Worm (Caenorhabditis elegans) whole organism, mixed stage, embryonic: ENCODE measurements around the gene abt-1.

Experiments used
- bed-3 ChIP-seq: fragments of 200-800 bp; sonication (Bioruptor generic); optimal IDR thresholded peaks from 3 replicates; lab custom pipeline; 2018; ENCODE audit warnings: mild to moderate bottlenecking, missing genetic modification characterization, moderate library complexity, missing compliant biosample characterization
- blmp-1 ChIP-seq: fragments of 150-350 bp; optimal IDR thresholded peaks from 2 replicates; lab custom pipeline; 2014; ENCODE audit warnings: missing biosample characterization, missing genetic modification characterization
- ceh-39 ChIP-seq: fragments of 150-350 bp; optimal IDR thresholded peaks from 2 replicates; lab custom pipeline; 2014; ENCODE audit warnings: missing biosample characterization, missing genetic modification characterization
- ceh-83 ChIP-seq: fragments of 200-800 bp; sonication (Bioruptor generic); optimal IDR thresholded peaks from 2 replicates; lab custom pipeline; 2018; ENCODE audit warnings: mild to moderate bottlenecking, missing genetic modification characterization, missing compliant biosample characterization
- elt-1 ChIP-seq: sonication (generic microtip); optimal IDR thresholded peaks from 2 replicates; lab custom pipeline; 2017; ENCODE audit warnings: missing genetic modification characterization, mild to moderate bottlenecking, missing compliant biosample characterization, antibody characterized with exemption, moderate library complexity, borderline replicate concordance; ENCODE audit not compliant: insufficient read depth
- elt-3 ChIP-seq: fragments of 150-350 bp; optimal IDR thresholded peaks from 2 replicates; lab custom pipeline; 2014; ENCODE audit warnings: missing biosample characterization, missing genetic modification characterization
- flh-1 ChIP-seq: fragments of 200-800 bp; sonication (Bioruptor generic); optimal IDR thresholded peaks from 2 replicates; lab custom pipeline; 2018; ENCODE audit warnings: mild to moderate bottlenecking, missing genetic modification characterization, moderate library complexity, missing compliant biosample characterization
- ham-2 ChIP-seq: fragments of 200-800 bp; sonication (Bioruptor generic); optimal IDR thresholded peaks from 2 replicates; lab custom pipeline; 2018; ENCODE audit warnings: mild to moderate bottlenecking, missing genetic modification characterization, missing compliant biosample characterization
- hlh-1 ChIP-seq: fragments of 150-350 bp; optimal IDR thresholded peaks from 2 replicates; lab custom pipeline; 2014; ENCODE audit warnings: missing biosample characterization, missing genetic modification reagents, missing genetic modification characterization
- lin-13 ChIP-seq: fragments of 150-350 bp; optimal IDR thresholded peaks from 2 replicates; lab custom pipeline; 2014; ENCODE audit warnings: missing biosample characterization, missing genetic modification characterization
- lin-32 ChIP-seq: fragments of 200-800 bp; sonication (Bioruptor generic); optimal IDR thresholded peaks from 2 replicates; lab custom pipeline; 2018; ENCODE audit warnings: mild to moderate bottlenecking, missing genetic modification characterization, missing compliant biosample characterization
- mep-1 ChIP-seq: fragments of 150-350 bp; optimal IDR thresholded peaks from 2 replicates; lab custom pipeline; 2017; ENCODE audit warnings: missing biosample characterization, missing genetic modification reagents, missing genetic modification characterization, inconsistent platforms
- mls-2 ChIP-seq: sonication (generic microtip); optimal IDR thresholded peaks from 2 replicates; lab custom pipeline; 2016; ENCODE audit warnings: mild to moderate bottlenecking, missing genetic modification characterization, moderate library complexity, missing compliant biosample characterization
- nhr-12 ChIP-seq: fragments of 150-350 bp; optimal IDR thresholded peaks from 2 replicates; lab custom pipeline; 2014; ENCODE audit warnings: missing biosample characterization, missing genetic modification characterization
- nhr-237 ChIP-seq: fragments of 150-350 bp; optimal IDR thresholded peaks from 2 replicates; lab custom pipeline; 2014; ENCODE audit warnings: missing biosample characterization, missing genetic modification characterization
- nhr-28 ChIP-seq: fragments of 150-350 bp; optimal IDR thresholded peaks from 2 replicates; lab custom pipeline; 2014; ENCODE audit warnings: missing biosample characterization, missing genetic modification characterization
- nhr-76 ChIP-seq: sonication (generic microtip); optimal IDR thresholded peaks from 2 replicates; lab custom pipeline; 2017; ENCODE audit warnings: missing biosample characterization, missing genetic modification characterization
- pha-4 ChIP-seq: fragments of 150-350 bp; optimal IDR thresholded peaks from 2 replicates; lab custom pipeline; 2018; ENCODE audit warnings: missing biosample characterization, missing genetic modification reagents, missing genetic modification characterization
- sem-2 ChIP-seq: fragments of 200-800 bp; sonication (Bioruptor generic); optimal IDR thresholded peaks from 2 replicates; lab custom pipeline; 2018; ENCODE audit warnings: mild to moderate bottlenecking, missing genetic modification characterization, missing compliant biosample characterization
- snpc-4 ChIP-seq: fragments of 150-350 bp; optimal IDR thresholded peaks from 2 replicates; lab custom pipeline; 2014; ENCODE audit warnings: missing biosample characterization, missing genetic modification characterization
- sptf-1 ChIP-seq: sonication (generic microtip); optimal IDR thresholded peaks from 2 replicates; lab custom pipeline; 2017; ENCODE audit warnings: mild to moderate bottlenecking, missing genetic modification characterization, moderate library complexity, missing compliant biosample characterization
- tbx-8 ChIP-seq: fragments of 200-800 bp; sonication (Bioruptor generic); optimal IDR thresholded peaks from 2 replicates; lab custom pipeline; 2018; ENCODE audit warnings: mild to moderate bottlenecking, missing genetic modification characterization, moderate library complexity, missing compliant biosample characterization
- unc-120 ChIP-seq: sonication (generic microtip); optimal IDR thresholded peaks from 2 replicates; lab custom pipeline; 2017; ENCODE audit warnings: missing genetic modification characterization, missing compliant biosample characterization; ENCODE audit not compliant: poor library complexity, severe bottlenecking
- unc-39 ChIP-seq: fragments of 150-350 bp; optimal IDR thresholded peaks from 2 replicates; lab custom pipeline; 2014; ENCODE audit warnings: missing biosample characterization, missing genetic modification characterization
- unc-62 ChIP-seq: fragments of 150-350 bp; optimal IDR thresholded peaks from 2 replicates; lab custom pipeline; 2014; ENCODE audit warnings: missing biosample characterization, missing genetic modification reagents, missing genetic modification characterization
- zip-8 ChIP-seq: fragments of 150-350 bp; optimal IDR thresholded peaks from 2 replicates; lab custom pipeline; 2014; ENCODE audit warnings: missing biosample characterization, missing genetic modification characterization

The abt-1 gene

DNA sequence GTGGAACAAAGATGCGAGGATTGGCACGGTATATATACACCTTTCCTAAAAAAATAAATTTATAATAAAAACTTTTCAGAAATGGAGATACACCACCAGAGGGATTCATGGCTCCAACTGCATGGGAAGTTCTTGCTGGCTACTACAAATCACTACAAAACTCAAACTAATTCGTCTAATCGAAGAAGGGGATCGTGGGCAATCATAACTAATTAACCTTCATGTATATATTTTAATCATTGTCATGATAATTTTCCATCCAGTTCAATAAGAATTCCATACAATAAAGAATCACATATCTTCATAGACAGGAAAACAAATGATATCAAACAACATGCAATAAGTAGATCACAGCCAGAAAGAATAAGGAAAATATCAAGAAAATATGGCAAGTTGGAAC, 50.6 kb downstream of the abt-1 start:
- no peak for TF ChIP-seq nhr-76
- no peak for TF ChIP-seq bed-3
- no peak for TF ChIP-seq nhr-12 (tag; lab: Kevin White, UChicago)
- TF ChIP-seq nhr-237 (tag; lab: Kevin White, UChicago): no peak
- no peak for TF ChIP-seq unc-62
- no peak for TF ChIP-seq snpc-4 (tag; lab: Kevin White, UChicago)
- TF ChIP-seq ceh-83: no peak
- no peak for TF ChIP-seq tbx-8 (GFP tag; lab: Kevin White, UChicago)
- TF ChIP-seq mep-1: no peak
- no peak for TF ChIP-seq zip-8 (tag; lab: Kevin White, UChicago)
- TF ChIP-seq elt-1: no peak
- TF ChIP-seq flh-1 (GFP tag; lab: Kevin White, UChicago): no peak
- no peak for TF ChIP-seq blmp-1 (tag; lab: Kevin White, UChicago)
- no peak for TF ChIP-seq nhr-28

DNA sequence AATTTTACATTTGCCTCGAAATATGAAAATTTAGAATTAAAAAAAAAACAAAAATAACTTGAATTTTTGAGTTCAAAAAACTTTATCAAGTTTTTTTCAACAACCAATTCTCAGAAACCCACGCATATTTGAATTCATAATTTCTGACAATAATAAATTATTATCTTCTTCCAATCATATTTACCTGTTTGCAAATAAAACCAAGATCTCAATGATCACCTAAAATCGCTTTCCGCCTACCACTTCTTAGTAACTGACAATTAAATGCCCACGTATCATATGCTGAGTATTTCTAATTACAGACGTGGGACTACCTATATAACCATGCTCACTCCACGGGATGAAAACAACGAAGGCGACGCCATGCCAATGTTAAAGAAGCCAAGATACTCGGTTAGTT, 53.0 kb downstream of the abt-1 start, which contains the start of gene pps-1:
Gene pps-1, plus strand, starts transcription at position 301 of the 400 bp plus-strand sequence.
- TF ChIP-seq sem-2 (GFP tag; lab: Kevin White, UChicago): no peak
- no peak for TF ChIP-seq ceh-39 (tag; lab: Kevin White, UChicago)
- no peak for TF ChIP-seq mep-1
- no peak for TF ChIP-seq unc-120 (tag; lab: Kevin White, UChicago)
- TF ChIP-seq unc-39: no peak
- no peak for TF ChIP-seq zip-8 (tag; lab: Kevin White, UChicago)
- TF ChIP-seq lin-32 (GFP tag; lab: Kevin White, UChicago): no peak
- no peak for TF ChIP-seq unc-62
- no peak for TF ChIP-seq elt-3 (tag; lab: Kevin White, UChicago)
- TF ChIP-seq nhr-12 (tag; lab: Kevin White, UChicago): no peak
- TF ChIP-seq ceh-83: no peak
- TF ChIP-seq pha-4 (tag; lab: Kevin White, UChicago): no peak
- no peak for TF ChIP-seq elt-1
- TF ChIP-seq ham-2: no peak
- TF ChIP-seq sptf-1: no peak
- TF ChIP-seq hlh-1 (tag; lab: Kevin White, UChicago): no peak
- no peak for TF ChIP-seq nhr-28
- TF ChIP-seq blmp-1 (tag; lab: Kevin White, UChicago): no peak

DNA sequence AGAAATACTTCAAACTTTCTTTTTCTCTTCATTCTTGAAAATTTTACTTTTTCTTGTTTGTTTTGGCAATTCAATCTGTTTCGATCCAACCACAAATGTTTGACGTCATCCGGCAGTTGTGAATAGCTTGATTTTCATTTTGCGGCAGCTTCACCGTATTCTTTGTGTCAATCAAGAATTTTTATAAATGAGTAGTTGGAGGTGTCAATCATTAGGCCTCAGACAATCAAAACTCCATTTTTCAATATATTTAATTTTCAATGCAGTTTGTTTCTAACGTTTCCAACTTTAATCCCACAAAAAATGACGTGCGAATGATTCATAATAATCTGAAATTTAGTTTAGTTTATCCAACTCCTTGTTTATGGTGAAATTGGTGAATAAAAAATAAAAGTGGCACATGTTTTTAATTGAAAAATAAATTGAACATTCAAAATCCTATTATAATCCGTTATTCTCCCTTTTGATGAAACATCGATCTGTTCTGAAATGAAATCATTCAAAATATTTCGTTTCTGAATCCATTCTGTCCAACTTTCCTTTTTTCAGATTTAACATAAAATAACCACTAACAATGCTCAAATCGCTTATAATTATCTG, 57.1 kb downstream of the abt-1 start, which contains the start of gene ttr-53:
Gene ttr-53, plus strand, starts transcription at position 550 of the 600 bp plus-strand sequence.
- TF ChIP-seq mls-2 (tag; lab: Kevin White, UChicago) (no peak), nhr-76 (no peak), ham-2 (no peak), lin-13 (tag; lab: Kevin White, UChicago) (no peak), nhr-237 (tag; lab: Kevin White, UChicago) (no peak), sptf-1 (no peak), tbx-8 (GFP tag; lab: Kevin White, UChicago) (no peak), nhr-28 (no peak), ceh-83 (no peak)

DNA sequence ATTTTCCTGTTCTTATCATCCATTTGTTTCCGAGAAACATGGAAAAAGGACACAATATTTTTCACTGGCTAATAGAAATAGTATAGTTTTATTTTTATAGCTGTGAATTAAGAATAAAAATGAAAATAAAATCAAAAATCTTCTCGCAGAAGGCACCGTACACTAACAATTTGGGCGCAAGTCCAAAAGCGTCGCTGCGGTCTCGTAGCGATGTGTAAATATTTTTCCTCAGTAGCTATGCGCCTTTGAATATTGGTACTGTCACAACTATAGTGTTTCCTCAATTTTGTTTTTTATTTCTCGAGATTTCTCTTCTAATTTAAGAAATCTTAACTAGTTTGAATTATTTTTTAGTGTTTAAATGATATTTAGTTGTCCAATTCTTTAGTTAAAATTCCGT, 57.7 kb downstream of the abt-1 start:
- no peak for TF ChIP-seq elt-1
- TF ChIP-seq, all 35 proteins: peak for 0
